Worm (Caenorhabditis elegans): ENCODE data around the gene col-167.

ce11 chrX:6350016-6350415 lies 26.7 kb downstream of the col-167 start, which contains the start of gene C03B1.6:
- TF ChIP-seq aly-2 (tag; optimal IDR thresholded peaks at IDR 0.05) = no peak
- no peak for TF ChIP-seq R02D3.7 (tag; optimal IDR thresholded peaks at IDR 0.05)
- no peak for TF ChIP-seq ztf-11 (tag; optimal IDR thresholded peaks at IDR 0.05)
- no peak for TF ChIP-seq blmp-1 (tag; optimal IDR thresholded peaks at IDR 0.05; ENCODE audit: insufficient read depth)
